Fruit fly (Drosophila melanogaster) whole organism, embryonic: ENCODE results near the gene CG5346.

ENCODE experiments used
- B-H1 ChIP-seq: fragments of 200-800 bp; sonication (Bioruptor generic); IDR thresholded peaks from 3 replicates; pipeline ENCODE4 v1.3.6; 2022; ENCODE audit warnings: missing biosample characterization, missing genetic modification characterization
- CG10267 ChIP-seq: fragments of 200-800 bp; sonication (Bioruptor generic); optimal IDR thresholded peaks from 2 replicates; lab custom pipeline; 2018; ENCODE audit warnings: missing biosample characterization, mild to moderate bottlenecking, missing genetic modification characterization, moderate library complexity
- CG10543 ChIP-seq: fragments of 200-800 bp; sonication (Bioruptor generic); optimal IDR thresholded peaks from 3 replicates; lab custom pipeline; 2017; ENCODE audit warnings: missing biosample characterization, mild to moderate bottlenecking, missing genetic modification characterization, moderate library complexity
- CG11085 ChIP-seq: fragments of 200-800 bp; sonication (Bioruptor generic); IDR thresholded peaks from 2 replicates; pipeline ENCODE4 v1.3.6; 2022; ENCODE audit warnings: missing biosample characterization, missing genetic modification characterization
- CG11560 ChIP-seq: fragments of 200-800 bp; sonication (Bioruptor generic); IDR thresholded peaks from 3 replicates; pipeline ENCODE4 v1.3.6; 2022; ENCODE audit warnings: missing biosample characterization, missing genetic modification characterization
- CG17829 ChIP-seq: fragments of 200-800 bp; optimal IDR thresholded peaks from 2 replicates; lab custom pipeline; 2019; ENCODE audit warnings: missing biosample characterization, mild to moderate bottlenecking, missing genetic modification characterization, moderate library complexity
- CG2199 ChIP-seq: fragments of 200-800 bp; sonication (Bioruptor generic); IDR thresholded peaks from 3 replicates; pipeline ENCODE4 v1.3.6; 2022; ENCODE audit warnings: missing biosample characterization, missing genetic modification characterization
- CG2678 ChIP-seq: fragments of 200-800 bp; sonication (Bioruptor generic); optimal IDR thresholded peaks from 3 replicates; lab custom pipeline; 2019; ENCODE audit warnings: missing biosample characterization, mild to moderate bottlenecking, missing genetic modification characterization, moderate library complexity
- CG30020 ChIP-seq: fragments of 200-800 bp; optimal IDR thresholded peaks from 2 replicates; lab custom pipeline; 2019; ENCODE audit warnings: missing biosample characterization, mild to moderate bottlenecking, missing genetic modification characterization, moderate library complexity
- CG30431 ChIP-seq: fragments of 200-800 bp; sonication (Bioruptor generic); optimal IDR thresholded peaks from 2 replicates; lab custom pipeline; 2017; ENCODE audit warnings: missing biosample characterization, missing genetic modification characterization
- CG4730 ChIP-seq: fragments of 200-800 bp; sonication (Bioruptor generic); IDR thresholded peaks from 2 replicates; pipeline ENCODE4 v1.3.6; 2022; ENCODE audit warnings: missing biosample characterization, missing genetic modification characterization
- CG5245 ChIP-seq: fragments of 200-800 bp; sonication (Bioruptor generic); optimal IDR thresholded peaks from 3 replicates; lab custom pipeline; 2016; ENCODE audit warnings: missing biosample characterization, missing genetic modification characterization
- CG7745 ChIP-seq: fragments of 200-800 bp; sonication (Bioruptor generic); optimal IDR thresholded peaks from 2 replicates; lab custom pipeline; 2018; ENCODE audit warnings: missing biosample characterization, mild to moderate bottlenecking, missing genetic modification characterization, moderate library complexity
- CG8478 ChIP-seq: fragments of >200 bp; optimal IDR thresholded peaks from 2 replicates; lab custom pipeline; 2018
- CG9727 ChIP-seq: fragments of 200-800 bp; sonication (Bioruptor generic); optimal IDR thresholded peaks from 3 replicates; lab custom pipeline; 2017; ENCODE audit warnings: missing biosample characterization, mild to moderate bottlenecking, missing genetic modification characterization
- Camta ChIP-seq: fragments of 200-800 bp; sonication (Bioruptor generic); optimal IDR thresholded peaks from 2 replicates; lab custom pipeline; 2016; ENCODE audit warnings: missing biosample characterization, missing genetic modification characterization
- CoRest ChIP-seq: fragments of 200-800 bp; sonication (Bioruptor generic); optimal IDR thresholded peaks from 3 replicates; lab custom pipeline; 2018; ENCODE audit warnings: missing biosample characterization, mild to moderate bottlenecking, missing genetic modification characterization, moderate library complexity
- E2f1 ChIP-seq: fragments of 200-800 bp; sonication (Bioruptor generic); IDR thresholded peaks from 2 replicates; pipeline ENCODE4 v1.3.6; 2022; ENCODE audit warnings: missing biosample characterization, missing genetic modification characterization
- HHEX ChIP-seq: fragments of 200-800 bp; sonication (Bioruptor generic); optimal IDR thresholded peaks from 3 replicates; lab custom pipeline; 2017; ENCODE audit warnings: missing biosample characterization, mild to moderate bottlenecking, missing genetic modification characterization, missing genetic modification reagents
- HLH4C ChIP-seq: fragments of 200-800 bp; sonication (Bioruptor generic); IDR thresholded peaks from 3 replicates; pipeline ENCODE4 v1.3.6; 2022; ENCODE audit warnings: missing biosample characterization, missing genetic modification characterization; ENCODE audit not compliant: partially characterized antibody
- HLHmδ ChIP-seq: fragments of 200-800 bp; sonication (Bioruptor generic); optimal IDR thresholded peaks from 2 replicates; lab custom pipeline; 2018; ENCODE audit warnings: missing biosample characterization, mild to moderate bottlenecking, missing genetic modification characterization, moderate library complexity
- Hr39 ChIP-seq: fragments of >200 bp; optimal IDR thresholded peaks from 2 replicates; lab custom pipeline; 2017
- Poxn ChIP-seq: fragments of 200-800 bp; sonication (Bioruptor generic); IDR thresholded peaks from 2 replicates; pipeline ENCODE4 v1.3.6; 2022; ENCODE audit warnings: missing biosample characterization, missing genetic modification characterization
- Side ChIP-seq: fragments of 200-800 bp; sonication (Bioruptor generic); optimal IDR thresholded peaks from 2 replicates; lab custom pipeline; 2016; ENCODE audit warnings: missing biosample characterization, missing genetic modification characterization
- Stat92E ChIP-seq, 3 experiments: fragments of >200 bp in 2 of 3; fragments of 200-800 bp in 1 of 3; sonication (Bioruptor generic) in 1 of 3; optimal IDR thresholded peaks; 2 replicates each; lab custom pipeline; 2017 to 2019; ENCODE audit warnings: missing biosample characterization in 3 of 3, missing genetic modification characterization in 3 of 3, mild to moderate bottlenecking in 1 of 3, moderate library complexity in 1 of 3
- YL-1 ChIP-seq: fragments of 200-800 bp; sonication (Bioruptor generic); optimal IDR thresholded peaks from 3 replicates; lab custom pipeline; 2017; ENCODE audit warnings: missing biosample characterization, mild to moderate bottlenecking, missing genetic modification characterization
- ap ChIP-seq: fragments of 200-800 bp; sonication (Bioruptor generic); IDR thresholded peaks from 2 replicates; pipeline ENCODE4 v1.3.6; 2022; ENCODE audit warnings: missing biosample characterization, missing genetic modification characterization
- ara ChIP-seq: fragments of 200-800 bp; sonication (Bioruptor generic); IDR thresholded peaks from 2 replicates; pipeline ENCODE4 v1.3.6; 2022; ENCODE audit warnings: missing biosample characterization, missing genetic modification characterization
- az2 ChIP-seq: fragments of 200-800 bp; sonication (Bioruptor generic); optimal IDR thresholded peaks from 3 replicates; lab custom pipeline; 2016; ENCODE audit warnings: missing biosample characterization, missing genetic modification characterization
- bigmax ChIP-seq: fragments of 200-800 bp; sonication (Bioruptor generic); optimal IDR thresholded peaks from 2 replicates; lab custom pipeline; 2018; ENCODE audit warnings: missing biosample characterization, mild to moderate bottlenecking, missing genetic modification characterization
- chn ChIP-seq: fragments of 200-800 bp; sonication (Bioruptor generic); optimal IDR thresholded peaks from 2 replicates; lab custom pipeline; 2016; ENCODE audit warnings: missing biosample characterization, missing genetic modification characterization
- emc ChIP-seq: fragments of 200-800 bp; sonication (Bioruptor generic); optimal IDR thresholded peaks from 2 replicates; lab custom pipeline; 2016; ENCODE audit warnings: missing biosample characterization, missing genetic modification characterization
- eve ChIP-seq, 2 experiments: fragments of >200 bp; optimal IDR thresholded peaks; 2 replicates each; lab custom pipeline; 2017; ENCODE audit warnings: missing biosample characterization in 2 of 2, missing genetic modification characterization in 2 of 2
- jigr1 ChIP-seq: fragments of 200-800 bp; sonication (Bioruptor generic); IDR thresholded peaks from 3 replicates; pipeline ENCODE4 v1.3.6; 2022; ENCODE audit warnings: missing biosample characterization, missing genetic modification characterization
- klu ChIP-seq: fragments of 200-800 bp; sonication (Bioruptor generic); IDR thresholded peaks from 2 replicates; pipeline ENCODE4 v1.3.6; 2022; ENCODE audit warnings: missing biosample characterization, missing genetic modification characterization
- lov ChIP-seq, 2 experiments: fragments of 200-800 bp in 1 of 2; fragments of >200 bp in 1 of 2; sonication (Bioruptor generic) in 1 of 2; IDR thresholded peaks in 1 of 2; optimal IDR thresholded peaks in 1 of 2; 2 replicates in 1 of 2; 3 replicates in 1 of 2; pipeline versions ENCODE4 v1.3.6 to Lab custom; 2017 to 2022; ENCODE audit warnings: missing biosample characterization in 1 of 2, missing genetic modification characterization in 1 of 2
- nerfin-1 ChIP-seq: fragments of 200-800 bp; sonication (Bioruptor generic); optimal IDR thresholded peaks from 3 replicates; lab custom pipeline; 2019; ENCODE audit warnings: missing biosample characterization, mild to moderate bottlenecking, missing genetic modification characterization, moderate library complexity
- pzg ChIP-seq: fragments of 200-800 bp; sonication (Bioruptor generic); optimal IDR thresholded peaks from 3 replicates; lab custom pipeline; 2018; ENCODE audit warnings: missing biosample characterization, mild to moderate bottlenecking, missing genetic modification characterization, moderate library complexity
- ro ChIP-seq: fragments of 200-800 bp; sonication (Bioruptor generic); IDR thresholded peaks from 2 replicates; pipeline ENCODE4 v1.3.6; 2022; ENCODE audit warnings: missing biosample characterization, missing genetic modification characterization
- unc-4 ChIP-seq: fragments of 200-800 bp; sonication (Bioruptor generic); IDR thresholded peaks from 2 replicates; pipeline ENCODE4 v1.3.6; 2022; ENCODE audit warnings: missing biosample characterization, missing genetic modification characterization; ENCODE audit not compliant: partially characterized antibody
- vfl ChIP-seq: fragments of 200-800 bp; sonication (Bioruptor generic); optimal IDR thresholded peaks from 2 replicates; lab custom pipeline; 2016; ENCODE audit warnings: missing biosample characterization, missing genetic modification characterization

CG5346 gene

DNA sequence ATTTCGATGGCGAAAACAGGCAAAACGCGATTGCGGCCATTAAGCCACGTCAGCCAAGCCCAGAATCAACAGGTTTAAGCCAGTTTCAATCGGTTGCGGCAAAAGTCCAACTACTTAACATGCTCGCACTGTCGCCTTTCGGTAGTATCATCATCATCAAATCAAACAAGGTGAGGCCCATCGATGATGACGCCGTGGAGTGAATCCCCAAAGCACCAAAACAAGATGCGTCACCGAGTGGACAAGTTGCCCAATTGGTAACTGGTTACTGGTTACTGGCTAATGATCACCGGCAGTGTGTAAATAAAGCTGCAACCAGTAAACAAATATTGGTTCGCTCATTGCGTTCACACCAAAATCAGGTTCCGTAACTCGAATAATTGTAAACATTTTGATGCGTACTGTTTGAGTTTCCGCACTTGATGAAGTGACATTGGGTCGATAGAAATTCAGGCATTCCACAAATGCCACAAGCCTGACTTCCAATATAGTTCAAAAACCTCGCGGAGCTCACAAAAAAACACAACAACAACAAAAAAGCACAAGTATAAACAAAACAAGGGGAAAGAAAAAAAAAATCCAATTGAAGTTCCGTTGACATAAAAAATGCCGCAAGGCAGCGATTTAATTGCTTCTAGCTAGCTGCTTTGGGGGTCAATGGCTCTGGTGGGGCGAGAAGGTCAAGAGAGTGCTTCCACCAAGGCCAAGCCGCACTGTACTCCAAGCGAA, 4.0 kb downstream of the CG5346 start (continued):
- TF ChIP-seq CG2199 (GFP tag; lab: Robert Waterston, UW) (no peak), pzg (GFP tag; lab: Kevin White, UChicago) (no peak), unc-4 (no peak), HLH4C (GFP tag; lab: Robert Waterston, UW) (no peak), CG10267 (tag; lab: Kevin White, UChicago) (no peak), CG5245 (GFP tag; lab: Kevin White, UChicago) (no peak), YL-1 (peak; percentile 5), CG30431 (GFP tag; lab: Kevin White, UChicago) (no peak), HLHmδ (peak; percentile 75), jigr1 (GFP tag; lab: Robert Waterston, UW) (no peak), E2f1 (no peak; the same call in 1 of the 2 replicates), klu (GFP tag; lab: Robert Waterston, UW) (no peak), ap (GFP tag; lab: Robert Waterston, UW) (peak; percentile 49; the same call in 1 of the 2 replicates), B-H1 (GFP tag; lab: Robert Waterston, UW) (peak; percentile 30; the same call in 1 of the 3 replicates), HHEX (GFP tag; lab: Kevin White, UChicago) (peak; percentile 79), Hr39 (no peak), CoRest (tag; lab: Kevin White, UChicago) (peak; percentile 28), CG30020 (tag; lab: Kevin White, UChicago) (no peak), CG17829 (tag; lab: Kevin White, UChicago) (no peak), chn (GFP tag; lab: Kevin White, UChicago) (no peak), CG2678 (tag; lab: Kevin White, UChicago) (peak; percentile 73), bigmax (no peak), Poxn (GFP tag; lab: Robert Waterston, UW) (no peak), CG11085 (GFP tag; lab: Robert Waterston, UW) (no peak), nerfin-1 (tag; lab: Kevin White, UChicago) (peak; percentile 58), CG7745 (tag; lab: Kevin White, UChicago) (peak; percentile 21), eve (GFP tag; optimal IDR thresholded peaks at IDR 0.05; lab: Kevin White, UChicago) (peak in 1 of 2 experiments; percentile 85), Camta (GFP tag; lab: Kevin White, UChicago) (peak; percentile 54), lov (optimal IDR thresholded peaks at IDR 0.05; lab: Kevin White, UChicago) (no peak), lov (GFP tag; IDR thresholded peaks at IDR 0.05; lab: Robert Waterston, UW) (no peak; the same call in 2 of the 3 replicates), az2 (GFP tag; lab: Kevin White, UChicago) (no peak), CG9727 (peak; percentile 59), ara (GFP tag; lab: Robert Waterston, UW) (peak; percentile 55), CG4730 (GFP tag; lab: Robert Waterston, UW) (no peak; the same call in 1 of the 2 replicates), ro (no peak), CG10543 (GFP tag; lab: Kevin White, UChicago) (peak; percentile 67), Stat92E (GFP tag; optimal IDR thresholded peaks at IDR 0.05; lab: Kevin White, UChicago) (no peak), CG8478 (lab: Kevin White, UChicago) (no peak), emc (GFP tag; lab: Kevin White, UChicago) (no peak), Side (GFP tag; lab: Kevin White, UChicago) (peak; percentile 54), CG11560 (no peak), vfl (no peak)
